Fruit fly (Drosophila melanogaster) whole organism, adult: ENCODE data around the gene ND-30.

Experiments
- CG12768 ChIP-seq: fragments of 200-800 bp; sonication (Bioruptor generic); optimal IDR thresholded peaks from 2 replicates; lab custom pipeline; 2017; ENCODE audit warnings: missing biosample characterization, missing genetic modification characterization, mild to moderate bottlenecking, moderate library complexity, missing genetic modification reagents
- CG14711 ChIP-seq: fragments of 200-800 bp; sonication (Bioruptor generic); optimal IDR thresholded peaks from 2 replicates; lab custom pipeline; 2018; ENCODE audit warnings: missing biosample characterization, mild to moderate bottlenecking, missing genetic modification characterization, moderate library complexity
- CG1620 ChIP-seq: fragments of 200-800 bp; sonication (Bioruptor generic); optimal IDR thresholded peaks from 2 replicates; lab custom pipeline; 2016; ENCODE audit warnings: missing biosample characterization, missing genetic modification characterization
- CG7045 ChIP-seq: fragments of 200-800 bp; sonication (Bioruptor generic); optimal IDR thresholded peaks from 2 replicates; lab custom pipeline; 2017; ENCODE audit warnings: missing biosample characterization, mild to moderate bottlenecking, missing genetic modification characterization
- CG7101 ChIP-seq: fragments of 200-800 bp; sonication (Bioruptor generic); optimal IDR thresholded peaks from 2 replicates; lab custom pipeline; 2018; ENCODE audit warnings: missing biosample characterization, mild to moderate bottlenecking, missing genetic modification characterization, moderate library complexity
- Clk ChIP-seq: fragments of 200-800 bp; sonication (Bioruptor generic); optimal IDR thresholded peaks from 2 replicates; lab custom pipeline; 2017; ENCODE audit warnings: missing biosample characterization, missing genetic modification characterization
- Crg-1 ChIP-seq: fragments of 200-800 bp; sonication (Bioruptor generic); optimal IDR thresholded peaks from 2 replicates; lab custom pipeline; 2016; ENCODE audit warnings: missing biosample characterization, missing genetic modification characterization
- cic ChIP-seq: fragments of 200-800 bp; sonication (Bioruptor generic); optimal IDR thresholded peaks from 2 replicates; lab custom pipeline; 2017; ENCODE audit warnings: missing biosample characterization, mild to moderate bottlenecking, missing genetic modification characterization, moderate library complexity
- cnc ChIP-seq, 2 experiments: fragments of >200 bp; optimal IDR thresholded peaks; 2 replicates each; lab custom pipeline; 2017
- kay ChIP-seq: fragments of 200-800 bp; sonication (Bioruptor generic); peaks from one replicate; lab custom pipeline; 2016; ENCODE audit warnings: missing biosample characterization, missing genetic modification characterization, borderline replicate concordance
- ovo ChIP-seq: fragments of 200-800 bp; sonication (Bioruptor generic); optimal IDR thresholded peaks from 2 replicates; lab custom pipeline; 2016; ENCODE audit warnings: missing biosample characterization, missing genetic modification characterization
- pad ChIP-seq: fragments of 200-800 bp; sonication (Bioruptor generic); optimal IDR thresholded peaks from 3 replicates; lab custom pipeline; 2017; ENCODE audit warnings: missing biosample characterization, missing genetic modification characterization, mild to moderate bottlenecking, moderate library complexity, missing genetic modification reagents
- tj ChIP-seq: fragments of 200-800 bp; sonication (Bioruptor generic); optimal IDR thresholded peaks from 3 replicates; lab custom pipeline; 2017; ENCODE audit warnings: missing biosample characterization, mild to moderate bottlenecking, missing genetic modification characterization, moderate library complexity
- toe ChIP-seq: fragments of 200-800 bp; sonication (Bioruptor generic); optimal IDR thresholded peaks from 2 replicates; lab custom pipeline; 2016; ENCODE audit warnings: missing biosample characterization, missing genetic modification characterization

DNA sequence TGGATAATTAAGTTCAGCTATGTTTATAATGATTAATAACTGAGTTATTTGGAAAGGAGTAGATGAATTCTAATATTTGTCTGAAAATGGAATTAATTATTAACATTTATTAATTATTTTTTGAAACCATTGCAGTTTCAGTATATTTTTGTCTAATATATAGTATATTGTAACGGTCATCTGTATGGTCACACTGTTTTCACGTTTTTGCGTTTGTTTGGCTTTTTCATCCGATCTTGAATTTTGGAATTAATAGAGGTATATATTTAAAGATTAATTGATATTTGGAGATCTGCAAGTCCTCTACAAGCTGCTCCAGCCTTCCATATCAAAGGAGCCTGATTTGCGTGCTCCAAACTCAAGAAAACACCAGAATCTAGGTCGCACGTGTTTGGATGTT is 9.7 kb upstream of the ND-30 start, which contains the start of the genes CG32278 and CG32281:
- no peak for TF ChIP-seq ovo (GFP tag; lab: Kevin White, UChicago)
- TF ChIP-seq cic (GFP tag; lab: Kevin White, UChicago): no peak
- no peak for TF ChIP-seq tj (GFP tag; lab: Kevin White, UChicago)
- TF ChIP-seq CG14711 (tag; lab: Kevin White, UChicago): no peak
- no peak for TF ChIP-seq cnc (optimal IDR thresholded peaks at IDR 0.05; lab: Kevin White, UChicago)
- no peak for TF ChIP-seq Clk (GFP tag; lab: Kevin White, UChicago)
- no peak for TF ChIP-seq CG7045 (GFP tag; lab: Kevin White, UChicago)
- TF ChIP-seq kay: no peak
- no peak for TF ChIP-seq toe (GFP tag; lab: Kevin White, UChicago)
- TF ChIP-seq CG12768 (GFP tag; lab: Kevin White, UChicago): no peak
- no peak for TF ChIP-seq CG1620 (GFP tag; lab: Kevin White, UChicago)
- no peak for TF ChIP-seq Crg-1
- no peak for TF ChIP-seq CG7101 (tag; lab: Kevin White, UChicago)
- TF ChIP-seq pad (GFP tag; lab: Kevin White, UChicago): no peak
